Worm (Caenorhabditis elegans) whole organism, midembryonic: Measurements from ENCODE around the gene C06E4.3.

Source experiments
- T22C8.4 ChIP-seq: fragments of 200-800 bp; sonication (Bioruptor generic); IDR thresholded peaks from 2 replicates; pipeline ENCODE4 v1.3.6; 2022; ENCODE audit warnings: missing genetic modification characterization, missing compliant biosample characterization
- cog-1 ChIP-seq: sonication (generic microtip); optimal IDR thresholded peaks from 2 replicates; lab custom pipeline; 2016; ENCODE audit warnings: missing genetic modification characterization, missing compliant biosample characterization
- flt-1 ChIP-seq: fragments of 200-800 bp; sonication (Bioruptor generic); IDR thresholded peaks from 2 replicates; pipeline ENCODE4 v1.3.6; 2022; ENCODE audit warnings: missing genetic modification characterization, missing compliant biosample characterization
- klf-2 ChIP-seq: fragments of 200-800 bp; sonication (Bioruptor generic); conservative IDR thresholded peaks from 2 replicates; pipeline ENCODE4 v1.3.6; 2022; ENCODE audit warnings: missing genetic modification reagents, missing genetic modification characterization, missing compliant biosample characterization
- tab-1 ChIP-seq: fragments of 200-800 bp; sonication (Bioruptor generic); IDR thresholded peaks from 2 replicates; pipeline ENCODE4 v1.3.6; 2022; ENCODE audit warnings: missing genetic modification characterization, missing compliant biosample characterization
- ztf-23 ChIP-seq: fragments of 200-800 bp; sonication (Bioruptor generic); IDR thresholded peaks from 2 replicates; pipeline ENCODE4 v1.3.6; 2022; ENCODE audit warnings: missing genetic modification reagents, missing genetic modification characterization, missing compliant biosample characterization
- ztf-29 ChIP-seq: fragments of 200-800 bp; sonication (Bioruptor generic); IDR thresholded peaks from 2 replicates; pipeline ENCODE4 v1.3.6; 2022; ENCODE audit warnings: missing genetic modification reagents, missing genetic modification characterization, missing compliant biosample characterization

ce11 chrIV:7291957-7292356, 31.3 kb downstream of the C06E4.3 start, which contains the start of gene F42C5.4:
- TF ChIP-seq klf-2 (GFP tag; lab: Robert Waterston, UW) (no peak), ztf-29 (GFP tag; lab: Robert Waterston, UW) (no peak), ztf-23 (GFP tag; lab: Robert Waterston, UW) (no peak), cog-1 (tag; lab: Kevin White, UChicago) (no peak), flt-1 (GFP tag; lab: Robert Waterston, UW) (no peak), T22C8.4 (no peak), tab-1 (GFP tag; lab: Robert Waterston, UW) (no peak)
